Worm (Caenorhabditis elegans) whole organism, early embryonic: ENCODE data around the gene rab-30.

Source experiments
- F13C5.2 ChIP-seq: sonication (generic microtip); optimal IDR thresholded peaks from 2 replicates; lab custom pipeline; 2017; ENCODE audit warnings: mild to moderate bottlenecking, missing genetic modification characterization, inconsistent platforms, missing compliant biosample characterization
- aly-1 ChIP-seq: sonication (generic microtip); optimal IDR thresholded peaks from 2 replicates; lab custom pipeline; 2016; ENCODE audit warnings: missing genetic modification characterization, missing compliant biosample characterization
- ama-1 ChIP-seq: fragments of 150-350 bp; optimal IDR thresholded peaks from 2 replicates; lab custom pipeline; 2014
- hmg-4 ChIP-seq: fragments of 200-800 bp; sonication (Bioruptor generic); optimal IDR thresholded peaks from 2 replicates; lab custom pipeline; 2018; ENCODE audit warnings: mild to moderate bottlenecking, missing genetic modification characterization, missing compliant biosample characterization
- tbx-37 ChIP-seq: fragments of 200-800 bp; sonication (Bioruptor generic); conservative IDR thresholded peaks from 2 replicates; pipeline ENCODE4 v1.3.6; 2022; ENCODE audit warnings: missing genetic modification reagents, missing genetic modification characterization, missing compliant biosample characterization

DNA sequence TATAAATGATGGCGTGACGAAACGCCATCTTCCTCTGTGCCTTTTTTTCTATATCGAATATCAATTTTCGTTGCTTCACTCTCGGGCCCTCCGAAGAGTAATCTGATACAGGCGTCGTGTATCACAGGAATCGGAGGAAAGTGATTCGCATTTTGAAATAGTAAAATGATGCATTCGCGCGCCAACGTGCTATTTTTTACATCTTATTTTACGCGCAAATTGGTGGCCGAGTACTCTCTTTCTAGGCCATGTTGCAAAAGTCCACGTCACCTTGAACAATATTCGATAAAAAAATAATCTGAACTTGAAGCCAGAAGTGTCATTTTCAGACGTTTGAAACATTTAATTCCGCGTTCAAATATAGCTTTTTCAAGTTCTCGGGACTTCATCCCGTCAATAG is 40.8 kb upstream of the rab-30 start:
- TF ChIP-seq aly-1 (no peak), tbx-37 (GFP tag; lab: Robert Waterston, UW) (no peak), ama-1 (lab: Kevin White, UChicago) (no peak), F13C5.2 (tag; lab: Kevin White, UChicago) (no peak), hmg-4 (GFP tag; lab: Kevin White, UChicago) (no peak)
